Fruit fly (Drosophila melanogaster) whole organism, embryonic: Measurements from ENCODE around the gene LIMK1.

Experiments used
- Abd-B ChIP-seq: fragments of 200-800 bp; sonication (Bioruptor generic); optimal IDR thresholded peaks from 2 replicates; lab custom pipeline; 2018; ENCODE audit warnings: missing biosample characterization, mild to moderate bottlenecking, missing genetic modification characterization, moderate library complexity
- Atf-2 ChIP-seq: fragments of 200-800 bp; sonication (Bioruptor generic); optimal IDR thresholded peaks from 2 replicates; lab custom pipeline; 2016; ENCODE audit warnings: missing biosample characterization, missing genetic modification characterization
- Atf3 ChIP-seq: fragments of 200-800 bp; sonication (Bioruptor generic); optimal IDR thresholded peaks from 3 replicates; lab custom pipeline; 2016; ENCODE audit warnings: missing biosample characterization, missing genetic modification characterization
- C15 ChIP-seq: fragments of 200-800 bp; sonication (Bioruptor generic); IDR thresholded peaks from 3 replicates; pipeline ENCODE4 v1.3.6; 2022; ENCODE audit warnings: missing biosample characterization, missing genetic modification characterization
- CG10267 ChIP-seq: fragments of 200-800 bp; sonication (Bioruptor generic); optimal IDR thresholded peaks from 2 replicates; lab custom pipeline; 2018; ENCODE audit warnings: missing biosample characterization, mild to moderate bottlenecking, missing genetic modification characterization, moderate library complexity
- CG10274 ChIP-seq: fragments of 200-800 bp; sonication (Bioruptor generic); optimal IDR thresholded peaks from 3 replicates; lab custom pipeline; 2017; ENCODE audit warnings: missing biosample characterization, mild to moderate bottlenecking, missing genetic modification characterization
- CG11247 ChIP-seq: fragments of 200-800 bp; sonication (Bioruptor generic); IDR thresholded peaks from 2 replicates; pipeline ENCODE4 v1.3.6; 2022; ENCODE audit warnings: missing biosample characterization, missing genetic modification characterization
- CG11696 ChIP-seq: fragments of 200-800 bp; sonication (Bioruptor generic); IDR thresholded peaks from 2 replicates; pipeline ENCODE4 v1.3.6; 2022; ENCODE audit warnings: missing biosample characterization, missing genetic modification characterization
- CG12104 ChIP-seq: fragments of 200-800 bp; sonication (Bioruptor generic); optimal IDR thresholded peaks from 3 replicates; lab custom pipeline; 2016; ENCODE audit warnings: missing biosample characterization, missing genetic modification characterization
- CG17359 ChIP-seq: fragments of 200-800 bp; sonication (Bioruptor generic); optimal IDR thresholded peaks from 3 replicates; lab custom pipeline; 2018; ENCODE audit warnings: missing biosample characterization, mild to moderate bottlenecking, missing genetic modification characterization, moderate library complexity
- CG34224 ChIP-seq: fragments of 200-800 bp; sonication (Bioruptor generic); IDR thresholded peaks from 3 replicates; pipeline ENCODE4 v1.3.6; 2022; ENCODE audit warnings: missing biosample characterization, missing genetic modification characterization; ENCODE audit not compliant: partially characterized antibody
- CG4328 ChIP-seq: fragments of 200-800 bp; sonication (Bioruptor generic); optimal IDR thresholded peaks from 3 replicates; lab custom pipeline; 2017; ENCODE audit warnings: missing biosample characterization, missing genetic modification reagents, missing genetic modification characterization
- CG6175 ChIP-seq: fragments of 200-800 bp; sonication (Bioruptor generic); IDR thresholded peaks from 3 replicates; pipeline ENCODE4 v1.3.6; 2022; ENCODE audit warnings: missing biosample characterization, missing genetic modification characterization
- CG8281 ChIP-seq: fragments of 200-800 bp; sonication (Bioruptor generic); optimal IDR thresholded peaks from 2 replicates; lab custom pipeline; 2018; ENCODE audit warnings: missing biosample characterization, mild to moderate bottlenecking, missing genetic modification characterization, moderate library complexity
- CG8478 ChIP-seq: fragments of >200 bp; optimal IDR thresholded peaks from 2 replicates; lab custom pipeline; 2018
- CkIIα-i1 ChIP-seq: fragments of 200-800 bp; sonication (Bioruptor generic); IDR thresholded peaks from 2 replicates; pipeline ENCODE4 v1.3.6; 2022; ENCODE audit warnings: missing biosample characterization, missing genetic modification characterization
- D19A ChIP-seq: fragments of 200-800 bp; optimal IDR thresholded peaks from 3 replicates; lab custom pipeline; 2019; ENCODE audit warnings: missing biosample characterization, mild to moderate bottlenecking, missing genetic modification characterization, moderate library complexity
- Dbx ChIP-seq: fragments of 200-800 bp; sonication (Bioruptor generic); IDR thresholded peaks from 3 replicates; pipeline ENCODE4 v1.3.6; 2022; ENCODE audit warnings: missing biosample characterization, missing genetic modification characterization
- Deaf1 ChIP-seq: fragments of 200-800 bp; optimal IDR thresholded peaks from 3 replicates; lab custom pipeline; 2019; ENCODE audit warnings: missing biosample characterization, mild to moderate bottlenecking, missing genetic modification characterization, moderate library complexity
- Ets97D ChIP-seq: fragments of 200-800 bp; sonication (Bioruptor generic); optimal IDR thresholded peaks from 3 replicates; lab custom pipeline; 2016; ENCODE audit warnings: missing biosample characterization, missing genetic modification characterization
- Fer1 ChIP-seq: fragments of 200-800 bp; sonication (Bioruptor generic); optimal IDR thresholded peaks from 2 replicates; lab custom pipeline; 2017; ENCODE audit warnings: missing biosample characterization, mild to moderate bottlenecking, missing genetic modification characterization
- HLH4C ChIP-seq: fragments of 200-800 bp; sonication (Bioruptor generic); IDR thresholded peaks from 3 replicates; pipeline ENCODE4 v1.3.6; 2022; ENCODE audit warnings: missing biosample characterization, missing genetic modification characterization; ENCODE audit not compliant: partially characterized antibody
- Hr3 ChIP-seq: fragments of 200-800 bp; sonication (Bioruptor generic); optimal IDR thresholded peaks from 3 replicates; lab custom pipeline; 2016; ENCODE audit warnings: missing biosample characterization, missing genetic modification characterization
- Hr78 ChIP-seq, 2 experiments: fragments of 200-800 bp in 1 of 2; fragments of >200 bp in 1 of 2; sonication (Bioruptor generic) in 1 of 2; optimal IDR thresholded peaks; 2 replicates each; lab custom pipeline; 2017 to 2019; ENCODE audit warnings: missing biosample characterization in 2 of 2, missing genetic modification characterization in 2 of 2, mild to moderate bottlenecking in 1 of 2, moderate library complexity in 1 of 2
- MESR4 ChIP-seq: fragments of 200-800 bp; sonication (Bioruptor generic); optimal IDR thresholded peaks from 2 replicates; lab custom pipeline; 2018; ENCODE audit warnings: missing biosample characterization, mild to moderate bottlenecking, missing genetic modification characterization, moderate library complexity
- Meics ChIP-seq: fragments of 200-800 bp; sonication (Bioruptor generic); optimal IDR thresholded peaks from 2 replicates; lab custom pipeline; 2017; ENCODE audit warnings: missing biosample characterization, mild to moderate bottlenecking, missing genetic modification characterization
- Oli ChIP-seq: fragments of 200-800 bp; sonication (Bioruptor generic); optimal IDR thresholded peaks from 2 replicates; lab custom pipeline; 2018; ENCODE audit warnings: missing biosample characterization, mild to moderate bottlenecking, missing genetic modification characterization, moderate library complexity
- Ravus ChIP-seq: fragments of 200-800 bp; sonication (Bioruptor generic); IDR thresholded peaks from 2 replicates; pipeline ENCODE4 v1.3.6; 2022; ENCODE audit warnings: missing biosample characterization, missing genetic modification characterization
- Six4 ChIP-seq: fragments of 200-800 bp; sonication (Bioruptor generic); optimal IDR thresholded peaks from 2 replicates; lab custom pipeline; 2016; ENCODE audit warnings: missing biosample characterization, missing genetic modification characterization
- Sox100B ChIP-seq: fragments of 200-800 bp; sonication (Bioruptor generic); optimal IDR thresholded peaks from 3 replicates; lab custom pipeline; 2018; ENCODE audit warnings: missing biosample characterization, mild to moderate bottlenecking, missing genetic modification characterization
- bbx ChIP-seq: fragments of 200-800 bp; sonication (Bioruptor generic); IDR thresholded peaks from 2 replicates; pipeline ENCODE4 v1.3.6; 2022; ENCODE audit warnings: missing biosample characterization, missing genetic modification characterization; ENCODE audit not compliant: partially characterized antibody
- cwo ChIP-seq: fragments of 200-800 bp; sonication (Bioruptor generic); optimal IDR thresholded peaks from 3 replicates; lab custom pipeline; 2017; ENCODE audit warnings: missing biosample characterization, missing genetic modification characterization, mild to moderate bottlenecking, moderate library complexity, missing genetic modification reagents
- dimm ChIP-seq: fragments of 200-800 bp; sonication (Bioruptor generic); IDR thresholded peaks from 2 replicates; pipeline ENCODE4 v1.3.6; 2022; ENCODE audit warnings: missing biosample characterization, missing genetic modification characterization
- dmrt99B ChIP-seq: fragments of 200-800 bp; sonication (Bioruptor generic); optimal IDR thresholded peaks from 2 replicates; lab custom pipeline; 2018; ENCODE audit warnings: missing biosample characterization, mild to moderate bottlenecking, missing genetic modification characterization, moderate library complexity
- eve ChIP-seq, 2 experiments: fragments of >200 bp; optimal IDR thresholded peaks; 2 replicates each; lab custom pipeline; 2017; ENCODE audit warnings: missing biosample characterization in 2 of 2, missing genetic modification characterization in 2 of 2
- fu2 ChIP-seq: fragments of 200-800 bp; sonication (Bioruptor generic); optimal IDR thresholded peaks from 2 replicates; lab custom pipeline; 2016; ENCODE audit warnings: missing biosample characterization, missing genetic modification characterization
- gcm2 ChIP-seq: fragments of 200-800 bp; sonication (Bioruptor generic); optimal IDR thresholded peaks from 2 replicates; lab custom pipeline; 2016; ENCODE audit warnings: missing biosample characterization, missing genetic modification characterization
- grau ChIP-seq: fragments of 200-800 bp; optimal IDR thresholded peaks from 3 replicates; lab custom pipeline; 2019; ENCODE audit warnings: missing biosample characterization, mild to moderate bottlenecking, missing genetic modification characterization, moderate library complexity
- kah ChIP-seq: fragments of 200-800 bp; sonication (Bioruptor generic); optimal IDR thresholded peaks from 2 replicates; lab custom pipeline; 2018; ENCODE audit warnings: missing biosample characterization, mild to moderate bottlenecking, missing genetic modification characterization
- lbe ChIP-seq: fragments of 200-800 bp; sonication (Bioruptor generic); optimal IDR thresholded peaks from 2 replicates; lab custom pipeline; 2016; ENCODE audit warnings: missing biosample characterization, mild to moderate bottlenecking, missing genetic modification characterization
- pb ChIP-seq: fragments of 200-800 bp; sonication (Bioruptor generic); optimal IDR thresholded peaks from 3 replicates; lab custom pipeline; 2016; ENCODE audit warnings: missing biosample characterization, missing genetic modification characterization
- phol ChIP-seq: fragments of 200-800 bp; sonication (Bioruptor generic); optimal IDR thresholded peaks from 3 replicates; lab custom pipeline; 2018; ENCODE audit warnings: missing biosample characterization, mild to moderate bottlenecking, missing genetic modification characterization, moderate library complexity
- ranshi ChIP-seq: fragments of 200-800 bp; sonication (Bioruptor generic); IDR thresholded peaks from 2 replicates; pipeline ENCODE4 v1.3.6; 2022; ENCODE audit warnings: missing biosample characterization, missing genetic modification characterization
- rib ChIP-seq: fragments of 200-800 bp; sonication (Bioruptor generic); IDR thresholded peaks from 2 replicates; pipeline ENCODE4 v1.3.6; 2022; ENCODE audit warnings: missing biosample characterization, missing genetic modification characterization
- row ChIP-seq: fragments of 200-800 bp; sonication (Bioruptor generic); IDR thresholded peaks from 3 replicates; pipeline ENCODE4 v1.3.6; 2022; ENCODE audit warnings: missing biosample characterization, missing genetic modification characterization
- salm ChIP-seq: fragments of 200-800 bp; sonication (Bioruptor generic); optimal IDR thresholded peaks from 2 replicates; lab custom pipeline; 2018; ENCODE audit warnings: missing biosample characterization, mild to moderate bottlenecking, missing genetic modification characterization
- sens-2 ChIP-seq: fragments of 200-800 bp; sonication (Bioruptor generic); IDR thresholded peaks from 2 replicates; pipeline ENCODE4 v1.3.6; 2022; ENCODE audit warnings: missing biosample characterization, missing genetic modification characterization
- slbo ChIP-seq: fragments of 200-800 bp; sonication (Bioruptor generic); IDR thresholded peaks from 2 replicates; pipeline ENCODE4 v1.3.6; 2022; ENCODE audit warnings: missing biosample characterization, missing genetic modification characterization
- slp2 ChIP-seq: fragments of 200-800 bp; sonication (Bioruptor generic); optimal IDR thresholded peaks from 2 replicates; lab custom pipeline; 2016; ENCODE audit warnings: missing biosample characterization, missing genetic modification characterization
- usp ChIP-seq: fragments of >200 bp; optimal IDR thresholded peaks from 2 replicates; lab custom pipeline; 2017; ENCODE audit warnings: missing biosample characterization, missing genetic modification characterization
- zfh2 ChIP-seq: fragments of 200-800 bp; sonication (Bioruptor generic); optimal IDR thresholded peaks from 2 replicates; lab custom pipeline; 2016; ENCODE audit warnings: missing biosample characterization, missing genetic modification characterization

The LIMK1 gene

DNA sequence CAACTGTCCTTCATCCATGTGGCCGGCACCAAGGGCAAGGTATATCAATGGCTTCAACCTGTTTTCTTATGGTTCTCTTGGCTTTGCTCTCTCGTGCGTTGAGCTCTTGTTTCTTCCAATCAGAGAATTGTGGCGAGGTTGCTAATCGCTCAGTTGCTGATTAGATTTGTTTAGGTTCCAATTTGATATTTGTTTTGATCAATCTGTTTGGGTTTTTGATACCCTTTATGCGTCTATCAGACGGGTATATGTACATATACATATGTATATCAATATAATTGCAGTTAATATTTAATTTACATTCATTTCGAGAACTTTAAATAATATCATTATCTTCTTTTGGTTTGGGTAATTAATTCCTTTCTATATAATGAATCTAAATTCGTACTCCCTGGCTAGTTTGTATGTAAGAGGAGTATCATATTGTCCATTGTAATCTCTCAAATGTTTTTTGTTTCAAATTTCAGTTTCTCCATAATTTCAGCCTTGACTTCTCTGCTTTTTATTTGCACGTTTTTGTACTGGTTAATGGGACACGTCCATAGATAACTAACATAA lies 21.3 kb upstream of the LIMK1 start (continued):
- no peak for TF ChIP-seq bbx
- TF ChIP-seq phol (tag; lab: Kevin White, UChicago) = no peak
- TF ChIP-seq Dbx (GFP tag; lab: Robert Waterston, UW) = no peak
- peak; percentile 59 for TF ChIP-seq cwo (GFP tag; lab: Kevin White, UChicago)
- TF ChIP-seq Hr78 (GFP tag; optimal IDR thresholded peaks at IDR 0.05; lab: Kevin White, UChicago) = no peak
- TF ChIP-seq Atf-2 (GFP tag; lab: Kevin White, UChicago) = no peak
- no peak for TF ChIP-seq Abd-B (GFP tag; lab: Kevin White, UChicago)
- no peak for TF ChIP-seq Oli (tag; lab: Kevin White, UChicago)
- TF ChIP-seq Ets97D (GFP tag; lab: Kevin White, UChicago) = no peak
- no peak for TF ChIP-seq CG11247
- peak; percentile 45 for TF ChIP-seq grau
- peak; percentile 21 for TF ChIP-seq D19A
- TF ChIP-seq CG34224 = no peak
- TF ChIP-seq salm (tag; lab: Kevin White, UChicago) = no peak
- no peak for TF ChIP-seq CkIIα-i1 (GFP tag; lab: Robert Waterston, UW)
- no peak for TF ChIP-seq rib (GFP tag; lab: Robert Waterston, UW)
- TF ChIP-seq MESR4 (GFP tag; lab: Kevin White, UChicago) = no peak
- TF ChIP-seq CG11696 (GFP tag; lab: Robert Waterston, UW) = no peak
- TF ChIP-seq gcm2 (GFP tag; lab: Kevin White, UChicago) = no peak
- no peak for TF ChIP-seq C15 (GFP tag; lab: Robert Waterston, UW)
- TF ChIP-seq Meics (GFP tag; lab: Kevin White, UChicago) = peak; percentile 27
- no peak for TF ChIP-seq CG8281 (tag; lab: Kevin White, UChicago)
- no peak for TF ChIP-seq CG10267 (tag; lab: Kevin White, UChicago)
- TF ChIP-seq row = peak; percentile 51; the same call in 2 of the 3 replicates
- no peak for TF ChIP-seq ranshi (GFP tag; lab: Robert Waterston, UW)
- no peak for TF ChIP-seq Six4 (GFP tag; lab: Kevin White, UChicago)
- no peak for TF ChIP-seq CG8478 (lab: Kevin White, UChicago)
- no peak for TF ChIP-seq CG4328 (GFP tag; lab: Kevin White, UChicago)
- no peak for TF ChIP-seq Ravus
- TF ChIP-seq Sox100B = no peak
- TF ChIP-seq CG17359 (tag; lab: Kevin White, UChicago) = no peak
- TF ChIP-seq dmrt99B (tag; lab: Kevin White, UChicago) = no peak
- no peak for TF ChIP-seq fu2 (GFP tag; lab: Kevin White, UChicago)
- no peak for TF ChIP-seq slbo
- TF ChIP-seq pb (GFP tag; lab: Kevin White, UChicago) = no peak
- TF ChIP-seq Hr3 = no peak
- TF ChIP-seq HLH4C (GFP tag; lab: Robert Waterston, UW) = no peak
- no peak for TF ChIP-seq kah (GFP tag; lab: Kevin White, UChicago)
- TF ChIP-seq eve (GFP tag; optimal IDR thresholded peaks at IDR 0.05; lab: Kevin White, UChicago) = no peak
- TF ChIP-seq slp2 = no peak
- TF ChIP-seq Atf3 = no peak
- TF ChIP-seq usp (GFP tag; lab: Kevin White, UChicago) = no peak
- no peak for TF ChIP-seq CG12104 (GFP tag; lab: Kevin White, UChicago)
- TF ChIP-seq Fer1 (GFP tag; lab: Kevin White, UChicago) = no peak
- TF ChIP-seq CG10274 (GFP tag; lab: Kevin White, UChicago) = no peak
- no peak for TF ChIP-seq CG6175 (GFP tag; lab: Robert Waterston, UW)
- no peak for TF ChIP-seq lbe (GFP tag; lab: Kevin White, UChicago)
- TF ChIP-seq dimm (GFP tag; lab: Robert Waterston, UW) = no peak
- no peak for TF ChIP-seq sens-2 (GFP tag; lab: Robert Waterston, UW)
- TF ChIP-seq zfh2 (GFP tag; lab: Kevin White, UChicago) = no peak
- TF ChIP-seq Deaf1 (tag; lab: Kevin White, UChicago) = no peak
